Worm (Caenorhabditis elegans) whole organism, midembryonic: ENCODE data around the gene R07B1.9.

Experiments
- T22C8.4 ChIP-seq: fragments of 200-800 bp; sonication (Bioruptor generic); IDR thresholded peaks from 2 replicates; pipeline ENCODE4 v1.3.6; 2022; ENCODE audit warnings: missing genetic modification characterization, missing compliant biosample characterization
- cog-1 ChIP-seq: sonication (generic microtip); optimal IDR thresholded peaks from 2 replicates; lab custom pipeline; 2016; ENCODE audit warnings: missing genetic modification characterization, missing compliant biosample characterization
- flt-1 ChIP-seq: fragments of 200-800 bp; sonication (Bioruptor generic); IDR thresholded peaks from 2 replicates; pipeline ENCODE4 v1.3.6; 2022; ENCODE audit warnings: missing genetic modification characterization, missing compliant biosample characterization
- klf-2 ChIP-seq: fragments of 200-800 bp; sonication (Bioruptor generic); conservative IDR thresholded peaks from 2 replicates; pipeline ENCODE4 v1.3.6; 2022; ENCODE audit warnings: missing genetic modification reagents, missing genetic modification characterization, missing compliant biosample characterization
- med-1 ChIP-seq: sonication (generic microtip); optimal IDR thresholded peaks from 2 replicates; lab custom pipeline; 2017; ENCODE audit warnings: missing genetic modification characterization, mild to moderate bottlenecking, missing compliant biosample characterization, antibody characterized with exemption, missing genetic modification reagents; ENCODE audit not compliant: insufficient read depth
- ref-1 ChIP-seq: fragments of 200-800 bp; sonication (Bioruptor generic); conservative IDR thresholded peaks from 2 replicates; pipeline ENCODE4 v1.3.6; 2022; ENCODE audit warnings: missing genetic modification reagents, missing genetic modification characterization, missing compliant biosample characterization
- tab-1 ChIP-seq: fragments of 200-800 bp; sonication (Bioruptor generic); IDR thresholded peaks from 2 replicates; pipeline ENCODE4 v1.3.6; 2022; ENCODE audit warnings: missing genetic modification characterization, missing compliant biosample characterization
- ztf-23 ChIP-seq: fragments of 200-800 bp; sonication (Bioruptor generic); IDR thresholded peaks from 2 replicates; pipeline ENCODE4 v1.3.6; 2022; ENCODE audit warnings: missing genetic modification reagents, missing genetic modification characterization, missing compliant biosample characterization
- ztf-29 ChIP-seq: fragments of 200-800 bp; sonication (Bioruptor generic); IDR thresholded peaks from 2 replicates; pipeline ENCODE4 v1.3.6; 2022; ENCODE audit warnings: missing genetic modification reagents, missing genetic modification characterization, missing compliant biosample characterization

Gene R07B1.9

DNA sequence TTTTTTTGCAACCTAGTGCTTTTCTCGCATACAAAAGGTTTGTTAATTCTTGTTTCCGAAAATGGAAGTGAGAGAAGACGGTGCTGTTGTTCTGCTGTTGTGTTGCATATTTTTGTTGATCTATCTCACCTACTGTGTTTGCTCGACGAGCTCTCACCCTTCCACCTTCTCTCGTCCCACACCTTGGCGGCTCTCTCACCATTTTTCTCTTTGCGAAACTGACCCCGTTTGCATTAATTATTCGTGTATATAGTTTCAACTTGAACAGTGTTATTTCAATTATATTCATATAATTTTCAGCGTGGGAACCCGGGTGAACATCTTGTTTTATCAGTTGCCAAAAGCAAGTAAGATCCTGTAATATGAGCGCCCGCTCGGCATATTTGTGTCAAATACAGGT, at the start of gene R07B1.9:
Gene R07B1.9, plus strand, starts transcription at position 301 of the 400 bp plus-strand sequence.
- TF ChIP-seq med-1 (GFP tag; lab: Kevin White, UChicago) (no peak), ztf-23 (GFP tag; lab: Robert Waterston, UW) (no peak), klf-2 (GFP tag; lab: Robert Waterston, UW) (no peak), ref-1 (GFP tag; lab: Robert Waterston, UW) (no peak), T22C8.4 (GFP tag; lab: Robert Waterston, UW) (no peak), flt-1 (no peak), tab-1 (GFP tag; lab: Robert Waterston, UW) (no peak), cog-1 (tag; lab: Kevin White, UChicago) (no peak), ztf-29 (no peak)

DNA sequence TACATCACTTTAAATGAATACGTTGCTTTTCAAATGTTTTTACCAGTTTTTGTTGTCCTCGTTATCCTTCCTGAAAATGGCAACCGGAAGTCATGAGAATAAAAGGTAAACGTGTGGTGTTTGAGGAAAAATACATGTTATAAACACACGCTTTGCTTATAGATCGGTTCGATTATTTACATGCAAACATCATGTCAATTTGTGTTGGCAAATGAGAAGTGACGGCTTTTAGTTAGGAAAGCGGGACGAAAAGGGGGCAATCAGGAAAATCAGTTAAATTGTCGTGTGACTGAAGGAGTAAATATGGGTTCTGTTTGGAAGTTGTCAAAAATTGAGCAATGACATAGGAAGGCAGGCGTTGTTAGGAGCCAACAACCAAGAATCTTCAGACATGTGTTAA, 46.0 kb upstream of the R07B1.9 start, which contains the start of gene rrc-1:
Gene rrc-1, minus strand, starts transcription at position 74 of the 400 bp plus-strand sequence.
- TF ChIP-seq ref-1 (GFP tag; lab: Robert Waterston, UW) (no peak), T22C8.4 (GFP tag; lab: Robert Waterston, UW) (no peak), tab-1 (GFP tag; lab: Robert Waterston, UW) (no peak), klf-2 (GFP tag; lab: Robert Waterston, UW) (no peak), ztf-23 (GFP tag; lab: Robert Waterston, UW) (no peak), flt-1 (no peak), med-1 (GFP tag; lab: Kevin White, UChicago) (no peak), ztf-29 (no peak), cog-1 (tag; lab: Kevin White, UChicago) (no peak)

- TF ChIP-seq ztf-23 (GFP tag; lab: Robert Waterston, UW) (no peak), flt-1 (no peak), tab-1 (GFP tag; lab: Robert Waterston, UW) (no peak), klf-2 (GFP tag; lab: Robert Waterston, UW) (no peak), T22C8.4 (GFP tag; lab: Robert Waterston, UW) (no peak), ref-1 (GFP tag; lab: Robert Waterston, UW) (no peak), med-1 (GFP tag; lab: Kevin White, UChicago) (no peak), ztf-29 (no peak), cog-1 (tag; lab: Kevin White, UChicago) (no peak)
Observed at ce11 chrX:9832370-9832769, 44.8 kb upstream of the R07B1.9 start.

ce11 chrX:9837989-9838541, 39.2 kb upstream of the R07B1.9 start, which contains the start of gene ipla-2:
ipla-2 (minus strand) TSS chrX:9838039.
- TF ChIP-seq med-1 (GFP tag; lab: Kevin White, UChicago) (no peak), cog-1 (tag; lab: Kevin White, UChicago) (peak; percentile 7)

DNA sequence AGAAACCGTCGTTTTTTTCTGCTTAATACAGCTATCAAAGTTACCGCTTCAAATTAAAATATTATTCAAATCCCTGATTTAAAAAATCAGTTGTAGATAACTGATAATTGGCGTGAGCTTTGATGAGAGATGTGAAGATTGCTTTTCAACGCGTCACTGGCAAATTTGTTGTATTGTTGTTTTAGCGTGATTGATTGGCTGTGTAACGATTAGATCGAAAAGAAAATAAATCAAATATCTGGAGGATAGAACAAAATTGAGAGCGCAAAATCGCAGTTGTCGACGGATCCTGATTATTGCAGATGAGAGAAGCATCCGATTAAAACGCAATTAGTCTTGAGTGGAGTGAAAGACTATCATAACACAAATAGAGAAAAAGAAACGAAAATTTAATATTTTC, 36.4 kb upstream of the R07B1.9 start:
- no peak for TF ChIP-seq T22C8.4 (GFP tag; lab: Robert Waterston, UW)
- no peak for TF ChIP-seq med-1 (GFP tag; lab: Kevin White, UChicago)
- no peak for TF ChIP-seq ztf-29
- TF ChIP-seq klf-2 (GFP tag; lab: Robert Waterston, UW): no peak
- no peak for TF ChIP-seq ztf-23 (GFP tag; lab: Robert Waterston, UW)
- no peak for TF ChIP-seq flt-1
- TF ChIP-seq ref-1 (GFP tag; lab: Robert Waterston, UW): no peak
- no peak for TF ChIP-seq tab-1 (GFP tag; lab: Robert Waterston, UW)
- TF ChIP-seq cog-1 (tag; lab: Kevin White, UChicago): no peak

- TF ChIP-seq ref-1 (GFP tag; lab: Robert Waterston, UW): no peak
- no peak for TF ChIP-seq cog-1 (tag; lab: Kevin White, UChicago)
- TF ChIP-seq ztf-29: no peak
- no peak for TF ChIP-seq tab-1 (GFP tag; lab: Robert Waterston, UW)
- TF ChIP-seq ztf-23 (GFP tag; lab: Robert Waterston, UW): no peak
- TF ChIP-seq flt-1: no peak
- TF ChIP-seq med-1 (GFP tag; lab: Kevin White, UChicago): no peak
- TF ChIP-seq klf-2 (GFP tag; lab: Robert Waterston, UW): no peak
- no peak for TF ChIP-seq T22C8.4 (GFP tag; lab: Robert Waterston, UW)
Observed at ce11 chrX:9842102-9842501, 35.1 kb upstream of the R07B1.9 start.

DNA sequence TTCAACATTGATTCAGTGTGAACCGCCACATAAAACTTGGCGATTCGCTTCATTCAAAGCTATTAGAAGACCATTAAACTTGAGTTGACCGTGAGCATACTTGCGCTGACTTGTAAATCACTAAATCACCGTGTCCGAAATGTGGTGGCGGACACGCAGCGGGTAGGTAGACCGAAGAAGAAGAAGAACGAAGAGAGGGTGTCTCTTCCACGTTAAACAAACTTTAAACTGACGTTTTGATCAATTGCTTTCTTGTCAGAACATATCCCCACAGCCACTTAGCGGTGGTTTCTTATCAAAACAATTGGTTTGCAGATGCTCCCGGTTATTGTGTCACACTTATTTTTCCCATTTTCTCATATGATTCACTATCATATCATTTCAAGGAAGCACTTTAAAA, 33.6 kb upstream of the R07B1.9 start:
- TF ChIP-seq tab-1 (GFP tag; lab: Robert Waterston, UW) (no peak), klf-2 (GFP tag; lab: Robert Waterston, UW) (no peak), ztf-23 (GFP tag; lab: Robert Waterston, UW) (no peak), ref-1 (GFP tag; lab: Robert Waterston, UW) (no peak), T22C8.4 (GFP tag; lab: Robert Waterston, UW) (no peak), cog-1 (tag; lab: Kevin White, UChicago) (no peak), flt-1 (no peak), ztf-29 (no peak), med-1 (GFP tag; lab: Kevin White, UChicago) (no peak)

DNA sequence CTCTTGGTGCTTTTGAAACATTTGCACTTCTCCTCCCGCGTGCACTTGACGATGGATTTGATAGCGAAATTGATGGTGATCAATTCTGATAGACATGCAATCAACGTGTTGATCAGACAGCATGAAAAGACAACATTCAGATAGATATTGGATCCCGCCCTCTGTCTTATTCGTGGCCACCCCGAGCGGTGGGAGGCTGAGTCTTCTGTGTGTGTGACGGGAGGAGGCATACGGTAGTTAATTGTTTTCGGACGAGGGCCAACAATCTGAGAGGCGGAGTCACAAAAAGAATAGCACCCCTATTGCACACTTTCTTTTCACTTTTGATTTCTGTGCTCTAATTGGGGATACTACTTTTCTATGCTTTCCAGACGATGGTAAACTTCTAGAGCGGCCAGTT, 31.3 kb upstream of the R07B1.9 start:
- TF ChIP-seq ztf-23 (GFP tag; lab: Robert Waterston, UW) (no peak), klf-2 (GFP tag; lab: Robert Waterston, UW) (no peak), T22C8.4 (GFP tag; lab: Robert Waterston, UW) (no peak), flt-1 (no peak), ztf-29 (no peak), ref-1 (GFP tag; lab: Robert Waterston, UW) (no peak), tab-1 (GFP tag; lab: Robert Waterston, UW) (no peak), cog-1 (tag; lab: Kevin White, UChicago) (no peak), med-1 (GFP tag; lab: Kevin White, UChicago) (no peak)

DNA sequence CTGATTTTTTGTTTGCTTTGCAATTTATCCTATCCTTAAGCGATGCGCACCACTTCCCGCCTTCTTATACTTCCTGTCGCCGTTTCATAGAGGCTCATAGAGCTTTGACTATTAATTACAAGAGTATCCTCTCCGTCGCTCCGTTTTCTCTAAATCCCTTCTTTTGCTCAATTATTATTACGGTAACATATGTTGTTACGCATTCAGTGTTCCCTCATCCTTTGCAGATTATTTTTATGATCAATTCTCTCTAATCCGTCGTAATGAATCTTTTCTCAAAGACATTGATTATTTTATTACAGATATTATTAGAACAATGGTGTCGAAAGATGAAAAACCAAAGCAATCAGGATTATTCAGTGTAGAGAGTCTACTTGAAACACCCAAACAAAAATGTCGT, 30.2 kb upstream of the R07B1.9 start, which contains the start of gene vab-15:
Gene vab-15, plus strand, starts transcription at position 301 of the 400 bp plus-strand sequence.
- TF ChIP-seq ref-1 (GFP tag; lab: Robert Waterston, UW) (no peak), ztf-23 (GFP tag; lab: Robert Waterston, UW) (no peak), med-1 (GFP tag; lab: Kevin White, UChicago) (no peak), cog-1 (tag; lab: Kevin White, UChicago) (no peak)
